Fruit fly (Drosophila melanogaster): Measurements from ENCODE around the gene CG6144.

CG6144 gene

DNA sequence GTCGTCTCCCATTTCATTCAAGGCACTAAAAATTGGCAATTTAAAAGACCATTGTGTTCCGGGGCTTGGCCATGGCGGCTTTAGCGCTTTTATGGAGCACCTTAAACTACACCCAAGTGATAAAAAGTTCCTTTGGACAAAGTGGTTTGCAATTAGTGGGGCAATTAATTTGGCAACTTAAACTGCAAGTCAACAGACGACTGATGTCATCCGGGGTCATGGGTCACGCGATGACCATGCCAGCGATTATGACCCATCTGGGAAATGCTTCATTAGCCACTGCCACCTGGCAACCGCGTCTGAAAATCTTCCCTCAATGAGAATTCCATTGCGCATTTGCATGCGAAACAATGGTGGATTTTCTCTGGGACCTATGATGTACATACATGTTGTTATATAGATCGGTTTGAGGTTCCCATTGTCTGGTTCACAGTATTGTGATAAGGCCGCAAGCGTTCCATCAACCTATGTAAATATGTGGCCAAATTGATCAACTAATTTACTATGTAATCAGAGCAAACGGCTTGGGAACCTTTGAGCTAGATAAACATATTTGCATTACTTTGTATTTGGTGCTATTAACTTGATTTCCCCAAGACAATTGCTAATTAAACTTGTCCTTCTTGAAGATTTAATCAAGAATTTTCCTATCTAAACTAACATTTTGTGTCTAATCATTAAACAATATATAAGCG lies 8.8 kb downstream of the CG6144 start (continued):
- TF ChIP-seq odd (GFP tag; optimal IDR thresholded peaks at IDR 0.05) (no peak), Vsx1 (GFP tag; optimal IDR thresholded peaks at IDR 0.05) (peak; percentile 25), CG3407 (GFP tag; optimal IDR thresholded peaks at IDR 0.05) (peak; percentile 63), Hmr (GFP tag; optimal IDR thresholded peaks at IDR 0.05) (no peak), Spps (tag; optimal IDR thresholded peaks at IDR 0.05) (peak; percentile 29), HmgZ (tag; optimal IDR thresholded peaks at IDR 0.05) (no peak), CG10321 (GFP tag; IDR thresholded peaks at IDR 0.05) (no peak), Ptx1 (GFP tag; IDR thresholded peaks at IDR 0.05) (no peak), Bteb2 (GFP tag; optimal IDR thresholded peaks at IDR 0.05) (no peak), CG7987 (GFP tag; optimal IDR thresholded peaks at IDR 0.05) (no peak), CG18619 (GFP tag; optimal IDR thresholded peaks at IDR 0.05) (no peak), Dek (tag; optimal IDR thresholded peaks at IDR 0.05) (no peak), bsh (GFP tag; optimal IDR thresholded peaks at IDR 0.05) (peak in 1 of 2 experiments; percentile 63), lola (GFP tag; optimal IDR thresholded peaks at IDR 0.05) (no peak), sisA (GFP tag; IDR thresholded peaks at IDR 0.05) (no peak), ato (GFP tag; IDR thresholded peaks at IDR 0.05; ENCODE audit: partially characterized antibody) (no peak), dmrt99B (tag; optimal IDR thresholded peaks at IDR 0.05) (no peak), Gsc (GFP tag; IDR thresholded peaks at IDR 0.05) (no peak), CG18764 (GFP tag; optimal IDR thresholded peaks at IDR 0.05) (no peak), gem (tag; optimal IDR thresholded peaks at IDR 0.05) (no peak), slbo (GFP tag; IDR thresholded peaks at IDR 0.05) (no peak), CG15011 (GFP tag; optimal IDR thresholded peaks at IDR 0.05) (no peak), gfzf (GFP tag; optimal IDR thresholded peaks at IDR 0.05) (no peak), CG14710 (tag; optimal IDR thresholded peaks at IDR 0.05) (peak; percentile 11), Dp (GFP tag; optimal IDR thresholded peaks at IDR 0.05) (no peak), BEAF-32 (GFP tag; optimal IDR thresholded peaks at IDR 0.05) (no peak), ci (GFP tag; IDR thresholded peaks at IDR 0.05) (0 out of 3 replicates have a peak, but pooled peaks have one; percentile 38), Blimp-1 (GFP tag; optimal IDR thresholded peaks at IDR 0.05) (peak; percentile 33), Med (GFP tag) (peak; percentile 56), sr (GFP tag; IDR thresholded peaks at IDR 0.05) (no peak), CG4424 (GFP tag; optimal IDR thresholded peaks at IDR 0.05) (no peak), sens (GFP tag) (peak; percentile 81), Ets97D (GFP tag; optimal IDR thresholded peaks at IDR 0.05) (no peak), Asciz (GFP tag; optimal IDR thresholded peaks at IDR 0.05) (peak; percentile 65), ind (GFP tag; optimal IDR thresholded peaks at IDR 0.05) (no peak), eve (GFP tag; optimal IDR thresholded peaks at IDR 0.05) (no peak), CG32767 (GFP tag; IDR thresholded peaks at IDR 0.05) (no peak), Adf1 (GFP tag; IDR thresholded peaks at IDR 0.05) (no peak), kah (GFP tag; optimal IDR thresholded peaks at IDR 0.05) (no peak), crc (GFP tag; optimal IDR thresholded peaks at IDR 0.05) (no peak), MESR4 (GFP tag; optimal IDR thresholded peaks at IDR 0.05) (no peak), CG17568 (GFP tag; optimal IDR thresholded peaks at IDR 0.05) (peak; percentile 16), CG13287 (GFP tag; IDR thresholded peaks at IDR 0.05; ENCODE audit: partially characterized antibody) (no peak), CG2889 (GFP tag; IDR thresholded peaks at IDR 0.05) (no peak), CG3847 (GFP tag; IDR thresholded peaks at IDR 0.05) (no peak), cato (GFP tag; optimal IDR thresholded peaks at IDR 0.05; ENCODE audit: borderline replicate concordance) (no peak), CG5953 (GFP tag; IDR thresholded peaks at IDR 0.05) (no peak), Mrtf (GFP tag; IDR thresholded peaks at IDR 0.05) (no peak), vnd (GFP tag; IDR thresholded peaks at IDR 0.05; ENCODE audit: partially characterized antibody) (no peak), toy (GFP tag; IDR thresholded peaks at IDR 0.05) (no peak)

Measured in whole organism, embryonic.